Worm (Caenorhabditis elegans) whole organism, L1 larva: ENCODE measurements around the gene M117.4.
A peak's percentile ranks its signal among the peaks of the same experiment; 100 is the strongest.

Experiments used
- C34B4.2 ChIP-seq: sonication (generic microtip); optimal IDR thresholded peaks from 2 replicates; lab custom pipeline; 2017; ENCODE audit warnings: mild to moderate bottlenecking, missing genetic modification characterization, missing compliant biosample characterization
- F16B12.6 ChIP-seq: fragments of 150-350 bp; optimal IDR thresholded peaks from 2 replicates; lab custom pipeline; 2014; ENCODE audit warnings: missing biosample characterization, missing genetic modification characterization
- alr-1 ChIP-seq: fragments of 200-800 bp; sonication (Bioruptor generic); optimal IDR thresholded peaks from 2 replicates; lab custom pipeline; 2018; ENCODE audit warnings: borderline replicate concordance, mild to moderate bottlenecking, missing genetic modification characterization, missing compliant biosample characterization
- aly-2 ChIP-seq: fragments of 150-350 bp; optimal IDR thresholded peaks from 2 replicates; lab custom pipeline; 2014; ENCODE audit warnings: missing biosample characterization, missing genetic modification characterization
- blmp-1 ChIP-seq: fragments of 150-350 bp; optimal IDR thresholded peaks from 2 replicates; lab custom pipeline; 2014; ENCODE audit warnings: missing biosample characterization, missing genetic modification characterization
- ceh-90 ChIP-seq: sonication (generic microtip); optimal IDR thresholded peaks from 2 replicates; lab custom pipeline; 2016; ENCODE audit warnings: missing genetic modification characterization, missing compliant biosample characterization
- dpl-1 ChIP-seq, 3 experiments: fragments of 150-350 bp in 2 of 3; sonication (generic microtip) in 1 of 3; optimal IDR thresholded peaks; 2 replicates each; lab custom pipeline; 2014 to 2017; ENCODE audit warnings: missing biosample characterization in 3 of 3, missing genetic modification characterization in 3 of 3, missing genetic modification reagents in 3 of 3
- dsc-1 ChIP-seq: sonication (generic microtip); optimal IDR thresholded peaks from 2 replicates; lab custom pipeline; 2016; ENCODE audit warnings: mild to moderate bottlenecking, missing genetic modification characterization, missing compliant biosample characterization
- efl-1 ChIP-seq, 4 experiments: fragments of 150-350 bp; optimal IDR thresholded peaks in 3 of 4; peaks in 1 of 4; 1 replicate in 1 of 4; 2 replicates in 3 of 4; lab custom pipeline; 2014; ENCODE audit warnings: missing biosample characterization in 2 of 4, missing genetic modification characterization in 2 of 4, missing genetic modification reagents in 2 of 4
- egl-13 ChIP-seq: sonication (generic microtip); optimal IDR thresholded peaks from 2 replicates; lab custom pipeline; 2016; ENCODE audit warnings: missing genotype, missing genetic modification reagents, missing genetic modification characterization, missing compliant biosample characterization
- egl-27 ChIP-seq, 2 experiments: fragments of 150-350 bp in 1 of 2; sonication (generic microtip); optimal IDR thresholded peaks; 3 replicates each; lab custom pipeline; 2017 to 2018; ENCODE audit warnings: missing biosample characterization in 2 of 2, missing genetic modification characterization in 2 of 2, missing genetic modification reagents in 2 of 2
- elt-2 ChIP-seq: sonication (generic microtip); optimal IDR thresholded peaks from 2 replicates; lab custom pipeline; 2016; ENCODE audit warnings: missing genetic modification characterization, mild to moderate bottlenecking, inconsistent platforms, missing compliant biosample characterization, missing genetic modification reagents
- fkh-4 ChIP-seq: sonication (generic microtip); optimal IDR thresholded peaks from 2 replicates; lab custom pipeline; 2016; ENCODE audit warnings: missing compliant biosample characterization, missing genetic modification characterization, borderline replicate concordance
- fkh-8 ChIP-seq: sonication (generic microtip); optimal IDR thresholded peaks from 2 replicates; lab custom pipeline; 2016; ENCODE audit warnings: mild to moderate bottlenecking, missing genetic modification characterization, missing compliant biosample characterization
- fos-1 ChIP-seq: fragments of 150-350 bp; optimal IDR thresholded peaks from 2 replicates; lab custom pipeline; 2014; ENCODE audit warnings: missing biosample characterization, missing genetic modification characterization
- grh-1 ChIP-seq: fragments of 200-800 bp; sonication (Bioruptor generic); IDR thresholded peaks from 2 replicates; pipeline ENCODE4 v1.3.6; 2022; ENCODE audit warnings: missing genetic modification reagents, missing genetic modification characterization, missing compliant biosample characterization
- irx-1 ChIP-seq: sonication (generic microtip); optimal IDR thresholded peaks from 2 replicates; lab custom pipeline; 2016; ENCODE audit warnings: missing genetic modification characterization, missing compliant biosample characterization
- lin-14 ChIP-seq: fragments of 200-800 bp; sonication (Bioruptor generic); optimal IDR thresholded peaks from 2 replicates; lab custom pipeline; 2018; ENCODE audit warnings: mild to moderate bottlenecking, missing genetic modification characterization, moderate library complexity, missing compliant biosample characterization
- lin-35 ChIP-seq, 2 experiments: fragments of 150-350 bp; optimal IDR thresholded peaks; 2 replicates each; lab custom pipeline; 2014; ENCODE audit warnings: missing biosample characterization in 2 of 2, missing genetic modification characterization in 2 of 2, missing genetic modification reagents in 2 of 2
- lir-3 ChIP-seq: sonication (generic microtip); optimal IDR thresholded peaks from 2 replicates; lab custom pipeline; 2016; ENCODE audit warnings: mild to moderate bottlenecking, missing genetic modification characterization, moderate library complexity, missing compliant biosample characterization; ENCODE audit not compliant: poor library complexity
- lsy-2 ChIP-seq, 2 experiments: fragments of 150-350 bp; optimal IDR thresholded peaks; 2 replicates each; lab custom pipeline; 2014; ENCODE audit warnings: missing biosample characterization in 2 of 2, missing genetic modification characterization in 2 of 2
- mep-1 ChIP-seq: fragments of 150-350 bp; optimal IDR thresholded peaks from 2 replicates; lab custom pipeline; 2014; ENCODE audit warnings: missing biosample characterization, missing genetic modification characterization
- nhr-12 ChIP-seq: sonication (generic microtip); optimal IDR thresholded peaks from 2 replicates; lab custom pipeline; 2017; ENCODE audit warnings: missing biosample characterization, missing genetic modification characterization
- nhr-237 ChIP-seq: fragments of 150-350 bp; optimal IDR thresholded peaks from 2 replicates; lab custom pipeline; 2014; ENCODE audit warnings: missing biosample characterization, missing genetic modification characterization
- nhr-47 ChIP-seq: sonication (generic microtip); optimal IDR thresholded peaks from 2 replicates; lab custom pipeline; 2016; ENCODE audit warnings: mild to moderate bottlenecking, missing genetic modification characterization, moderate library complexity, missing compliant biosample characterization
- nhr-85 ChIP-seq: sonication (generic microtip); peaks from one replicate; lab custom pipeline; 2016; ENCODE audit warnings: missing genetic modification characterization, inconsistent platforms, missing compliant biosample characterization
- nhr-90 ChIP-seq: sonication (generic microtip); optimal IDR thresholded peaks from 2 replicates; lab custom pipeline; 2016; ENCODE audit warnings: mild to moderate bottlenecking, missing genetic modification characterization, missing compliant biosample characterization; ENCODE audit not compliant: poor library complexity
- pqm-1 ChIP-seq: sonication (generic microtip); optimal IDR thresholded peaks from 3 replicates; lab custom pipeline; 2017; ENCODE audit warnings: missing biosample characterization, missing genetic modification characterization
- sup-37 ChIP-seq: fragments of 200-800 bp; sonication (Bioruptor generic); optimal IDR thresholded peaks from 2 replicates; lab custom pipeline; 2018; ENCODE audit warnings: mild to moderate bottlenecking, missing genetic modification characterization, missing compliant biosample characterization
- tlp-1 ChIP-seq: fragments of 150-350 bp; optimal IDR thresholded peaks from 2 replicates; lab custom pipeline; 2014; ENCODE audit warnings: missing biosample characterization, missing genetic modification characterization
- unc-86 ChIP-seq: sonication (generic microtip); optimal IDR thresholded peaks from 2 replicates; lab custom pipeline; 2016; ENCODE audit warnings: missing genetic modification characterization, missing compliant biosample characterization
- vab-15 ChIP-seq: sonication (generic microtip); optimal IDR thresholded peaks from 2 replicates; lab custom pipeline; 2017; ENCODE audit warnings: missing genotype, mild to moderate bottlenecking, missing genetic modification characterization, missing compliant biosample characterization
- zip-4 ChIP-seq: fragments of 200-800 bp; sonication (Bioruptor generic); optimal IDR thresholded peaks from 2 replicates; lab custom pipeline; 2018; ENCODE audit warnings: mild to moderate bottlenecking, missing genetic modification characterization, moderate library complexity, missing compliant biosample characterization
- ztf-11 ChIP-seq, 2 experiments: sonication (generic microtip); optimal IDR thresholded peaks; 2 replicates each; lab custom pipeline; 2016 to 2017; ENCODE audit warnings: missing genetic modification characterization in 2 of 2, missing biosample characterization in 1 of 2, missing compliant biosample characterization in 1 of 2

The M117.4 gene

ce11 chrIV:11867652-11868232 is 34.4 kb upstream of the M117.4 start:
- TF ChIP-seq egl-13 (tag; lab: Kevin White, UChicago) (peak; percentile 6), vab-15 (tag; lab: Kevin White, UChicago) (no peak), fkh-8 (tag; lab: Kevin White, UChicago) (peak; percentile 29), unc-86 (tag; lab: Kevin White, UChicago) (peak; percentile 58), tlp-1 (no peak), C34B4.2 (tag; lab: Kevin White, UChicago) (no peak), sup-37 (no peak), nhr-237 (tag; lab: Kevin White, UChicago) (no peak), nhr-47 (tag; lab: Kevin White, UChicago) (peak; percentile 20), lin-14 (GFP tag; lab: Kevin White, UChicago) (peak; percentile 65), aly-2 (tag; lab: Kevin White, UChicago) (no peak), dsc-1 (tag; lab: Kevin White, UChicago) (peak; percentile 73), ztf-11 (tag; optimal IDR thresholded peaks at IDR 0.05; lab: Kevin White, UChicago) (peak in 1 of 2 experiments; percentile 45), ceh-90 (tag; lab: Kevin White, UChicago) (no peak), nhr-12 (tag; lab: Kevin White, UChicago) (no peak)

- no peak for TF ChIP-seq pqm-1 (tag; lab: Kevin White, UChicago)
- TF ChIP-seq lir-3 (tag; lab: Kevin White, UChicago): no peak
Measured at ce11 chrIV:11864226-11864625, 30.9 kb upstream of the M117.4 start, which contains the start of gene trpa-1. Gene trpa-1, plus strand, starts transcription at chrIV:11864526.

DNA sequence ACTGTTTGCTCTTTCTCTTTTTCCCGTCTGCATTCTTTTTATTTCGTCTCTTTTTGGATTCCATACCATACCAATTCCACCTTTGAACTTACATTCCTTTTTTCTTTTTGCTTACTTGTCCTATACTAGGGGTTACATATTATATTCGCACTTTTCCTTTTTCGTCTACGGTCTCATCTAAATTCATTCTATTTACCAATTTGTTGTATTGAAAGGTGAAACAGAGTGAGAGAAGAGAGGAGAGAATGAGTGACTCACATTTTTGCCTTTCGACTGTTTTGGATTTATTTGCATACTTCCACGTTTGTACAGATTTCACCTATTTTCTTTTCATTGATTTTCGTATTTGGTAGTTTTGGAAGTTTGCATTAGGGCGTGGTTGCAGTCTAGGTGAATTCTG is 30.1 kb upstream of the M117.4 start:
- no peak for TF ChIP-seq vab-15 (tag; lab: Kevin White, UChicago)
- no peak for TF ChIP-seq grh-1 (GFP tag; lab: Robert Waterston, UW)
- no peak for TF ChIP-seq ztf-11 (tag; optimal IDR thresholded peaks at IDR 0.05; lab: Kevin White, UChicago)
- TF ChIP-seq fos-1: no peak
- TF ChIP-seq mep-1 (tag; lab: Kevin White, UChicago): no peak
- TF ChIP-seq blmp-1 (tag; lab: Kevin White, UChicago): peak; percentile 32
- TF ChIP-seq, all 84 proteins: peak for 1

- no peak for TF ChIP-seq irx-1 (tag; lab: Kevin White, UChicago)
- no peak for TF ChIP-seq fkh-4 (tag; lab: Kevin White, UChicago)
- no peak for TF ChIP-seq efl-1 (optimal IDR thresholded peaks at IDR 0.05; lab: Kevin White, UChicago)
- peak in 1 of 2 experiments; percentile 70 for TF ChIP-seq efl-1 (GFP tag; optimal IDR thresholded peaks at IDR 0.05 in 1 of 2; lab: Kevin White, UChicago)
- TF ChIP-seq nhr-85 (tag; lab: Kevin White, UChicago): peak; percentile 9
- no peak for TF ChIP-seq nhr-47 (tag; lab: Kevin White, UChicago)
- no peak for TF ChIP-seq vab-15 (tag; lab: Kevin White, UChicago)
- TF ChIP-seq lsy-2 (tag; optimal IDR thresholded peaks at IDR 0.05; lab: Kevin White, UChicago): no peak
- peak; percentile 35 for TF ChIP-seq blmp-1 (tag; lab: Kevin White, UChicago)
- TF ChIP-seq alr-1: no peak
- no peak for TF ChIP-seq zip-4 (GFP tag; lab: Kevin White, UChicago)
- TF ChIP-seq lin-35 (GFP tag; optimal IDR thresholded peaks at IDR 0.05; lab: Kevin White, UChicago): no peak
- no peak for TF ChIP-seq mep-1 (tag; lab: Kevin White, UChicago)
- TF ChIP-seq F16B12.6: no peak
- TF ChIP-seq nhr-90 (tag; lab: Kevin White, UChicago): peak; percentile 3
- no peak for TF ChIP-seq elt-2 (tag; lab: Kevin White, UChicago)
- TF ChIP-seq egl-27 (tag; optimal IDR thresholded peaks at IDR 0.05; lab: Kevin White, UChicago): no peak
- peak; percentile 20 for TF ChIP-seq lin-14 (GFP tag; lab: Kevin White, UChicago)
- TF ChIP-seq dpl-1 (GFP tag; optimal IDR thresholded peaks at IDR 0.05; lab: Kevin White, UChicago): no peak
- no peak for TF ChIP-seq grh-1 (GFP tag; lab: Robert Waterston, UW)
Measured at ce11 chrIV:11859995-11860605, 26.7 kb upstream of the M117.4 start, which contains the start of gene mob-1. Gene mob-1, plus strand, starts transcription at chrIV:11860555.
